Worm (Caenorhabditis elegans): ENCODE results near the gene F59A6.13.

F59A6.13 gene

ce11 chrII:5016144-5016543, 6.5 kb upstream of the F59A6.13 start:
- TF ChIP-seq nfya-1 (tag; optimal IDR thresholded peaks at IDR 0.05; ENCODE audit: borderline replicate concordance, insufficient read depth) (no peak), bed-1 (GFP tag; IDR thresholded peaks at IDR 0.05) (no peak), F33H1.4 (GFP tag; IDR thresholded peaks at IDR 0.05) (no peak), K12H6.12 (tag; optimal IDR thresholded peaks at IDR 0.05) (no peak), mcd-1 (GFP tag; IDR thresholded peaks at IDR 0.05) (no peak), nhr-80 (tag; optimal IDR thresholded peaks at IDR 0.05) (no peak), efl-1 (GFP tag; optimal IDR thresholded peaks at IDR 0.05) (no peak), ceh-100 (GFP tag; IDR thresholded peaks at IDR 0.05) (no peak), pbrm-1 (GFP tag; IDR thresholded peaks at IDR 0.05) (no peak)

- TF ChIP-seq F37B4.10 (GFP tag; IDR thresholded peaks at IDR 0.05) (no peak), mcd-1 (GFP tag; IDR thresholded peaks at IDR 0.05) (peak; percentile 56), tbx-9 (tag; optimal IDR thresholded peaks at IDR 0.05; ENCODE audit: borderline replicate concordance) (no peak), pha-4 (tag; optimal IDR thresholded peaks at IDR 0.05) (no peak), K11D2.4 (GFP tag; IDR thresholded peaks at IDR 0.05) (peak; percentile 74; the same call in 1 of the 2 replicates), unc-62 (GFP tag; optimal IDR thresholded peaks at IDR 0.05) (no peak), lin-40 (tag; optimal IDR thresholded peaks at IDR 0.05) (peak; percentile 80), ztf-22 (GFP tag; optimal IDR thresholded peaks at IDR 0.05) (no peak), ceh-100 (GFP tag; IDR thresholded peaks at IDR 0.05) (no peak), ama-1 (optimal IDR thresholded peaks at IDR 0.05) (no peak), ama-1 (GFP tag; optimal IDR thresholded peaks at IDR 0.05) (no peak), cebp-1 (GFP tag; IDR thresholded peaks at IDR 0.05) (no peak), cebp-1 (tag; optimal IDR thresholded peaks at IDR 0.05) (peak; percentile 66), T26A5.8 (tag; optimal IDR thresholded peaks at IDR 0.05) (no peak), mes-4 (tag; optimal IDR thresholded peaks at IDR 0.05) (no peak), let-526 (GFP tag; IDR thresholded peaks at IDR 0.05) (no peak), nhr-80 (tag; optimal IDR thresholded peaks at IDR 0.05) (peak; percentile 64), egl-44 (GFP tag; IDR thresholded peaks at IDR 0.05) (no peak), ceh-58 (GFP tag; IDR thresholded peaks at IDR 0.05) (no peak), repo-1 (tag; optimal IDR thresholded peaks at IDR 0.05) (no peak), xnd-1 (tag; optimal IDR thresholded peaks at IDR 0.05) (no peak), gei-17 (GFP tag; optimal IDR thresholded peaks at IDR 0.05) (no peak), ceh-27 (GFP tag; optimal IDR thresholded peaks at IDR 0.05) (peak; percentile 44), lin-26 (GFP tag; IDR thresholded peaks at IDR 0.05) (peak; percentile 43; the same call in 1 of the 2 replicates), ekl-4 (GFP tag; IDR thresholded peaks at IDR 0.05) (0 out of 2 replicates have a peak, but pooled peaks have one; percentile 33), chd-7 (tag; optimal IDR thresholded peaks at IDR 0.05) (peak; percentile 69), cebp-2 (GFP tag; IDR thresholded peaks at IDR 0.05) (no peak), madf-6 (GFP tag; IDR thresholded peaks at IDR 0.05) (no peak), nfya-1 (tag; optimal IDR thresholded peaks at IDR 0.05; ENCODE audit: borderline replicate concordance, insufficient read depth) (no peak), nhr-120 (GFP tag; IDR thresholded peaks at IDR 0.05) (no peak), snpc-4 (GFP tag; optimal IDR thresholded peaks at IDR 0.05) (no peak), snpc-4 (tag; optimal IDR thresholded peaks at IDR 0.05) (peak in 2 of 4 experiments; percentile 35 to 52), dpff-1 (tag; optimal IDR thresholded peaks at IDR 0.05) (no peak), Y53F4B.3 (GFP tag; IDR thresholded peaks at IDR 0.05) (no peak), zfh-2 (GFP tag; conservative IDR thresholded peaks at IDR 0.05) (peak; percentile 84), dox-1 (GFP tag; IDR thresholded peaks at IDR 0.05) (peak; percentile 60), Y53G8AR.9 (GFP tag; conservative IDR thresholded peaks at IDR 0.05) (no peak), ccch-3 (GFP tag; optimal IDR thresholded peaks at IDR 0.05) (no peak), sdz-38 (tag; optimal IDR thresholded peaks at IDR 0.05) (no peak), F33H1.4 (GFP tag; IDR thresholded peaks at IDR 0.05) (no peak), ceh-40 (GFP tag; IDR thresholded peaks at IDR 0.05) (no peak), sea-2 (GFP tag; IDR thresholded peaks at IDR 0.05) (no peak), hmg-1.2 (GFP tag; IDR thresholded peaks at IDR 0.05) (peak; percentile 89), F55B11.4 (tag; optimal IDR thresholded peaks at IDR 0.05; ENCODE audit: borderline replicate concordance, insufficient read depth) (no peak)
Measured at ce11 chrII:5016977-5017585, 5.5 kb upstream of the F59A6.13 start.
